Worm (Caenorhabditis elegans) whole organism, L3 larva: Measurements from ENCODE around the gene nhr-205.
A peak's percentile ranks its signal among the peaks of the same experiment; 100 is the strongest.

ENCODE experiments used
- R02D3.7 ChIP-seq: fragments of 150-350 bp; optimal IDR thresholded peaks from 2 replicates; lab custom pipeline; 2014; ENCODE audit warnings: missing biosample characterization, missing genetic modification characterization
- ZK546.5 ChIP-seq: sonication (generic microtip); optimal IDR thresholded peaks from 2 replicates; lab custom pipeline; 2017; ENCODE audit warnings: missing biosample characterization, missing genetic modification characterization
- ama-1 ChIP-seq: fragments of 150-350 bp; optimal IDR thresholded peaks from 2 replicates; lab custom pipeline; 2018
- ceh-16 ChIP-seq: sonication (generic microtip); optimal IDR thresholded peaks from 2 replicates; lab custom pipeline; 2017; ENCODE audit warnings: missing biosample characterization, missing genetic modification characterization
- ceh-28 ChIP-seq: fragments of 150-350 bp; optimal IDR thresholded peaks from 2 replicates; lab custom pipeline; 2014; ENCODE audit warnings: missing biosample characterization, missing genetic modification reagents, missing genetic modification characterization
- ceh-82 ChIP-seq: fragments of 150-350 bp; optimal IDR thresholded peaks from 2 replicates; lab custom pipeline; 2014; ENCODE audit warnings: missing biosample characterization, missing genetic modification characterization
- ceh-9 ChIP-seq: sonication (generic microtip); optimal IDR thresholded peaks from 2 replicates; lab custom pipeline; 2018; ENCODE audit warnings: missing biosample characterization, missing genetic modification characterization
- egl-27 ChIP-seq: sonication (generic microtip); optimal IDR thresholded peaks from 4 replicates; lab custom pipeline; 2017; ENCODE audit warnings: missing biosample characterization, missing genetic modification reagents, missing genetic modification characterization
- egl-5 ChIP-seq: fragments of 150-350 bp; optimal IDR thresholded peaks from 2 replicates; lab custom pipeline; 2017; ENCODE audit warnings: missing biosample characterization, missing genetic modification reagents, missing genetic modification characterization, inconsistent platforms
- elt-1 ChIP-seq: fragments of 150-350 bp; optimal IDR thresholded peaks from 2 replicates; lab custom pipeline; 2014; ENCODE audit warnings: missing biosample characterization, missing genetic modification characterization
- elt-2 ChIP-seq: sonication (generic microtip); optimal IDR thresholded peaks from 2 replicates; lab custom pipeline; 2016; ENCODE audit warnings: missing genetic modification reagents, mild to moderate bottlenecking, missing genetic modification characterization, missing compliant biosample characterization
- elt-3 ChIP-seq, 3 experiments: fragments of 150-350 bp in 1 of 3; sonication (generic microtip) in 2 of 3; optimal IDR thresholded peaks; 2 replicates in 2 of 3; 4 replicates in 1 of 3; lab custom pipeline; 2014 to 2017; ENCODE audit warnings: missing biosample characterization in 3 of 3, missing genetic modification characterization in 3 of 3
- fkh-10 ChIP-seq: sonication (generic microtip); optimal IDR thresholded peaks from 2 replicates; lab custom pipeline; 2017; ENCODE audit warnings: missing biosample characterization, missing genetic modification reagents, missing genetic modification characterization
- fkh-2 ChIP-seq: fragments of 150-350 bp; optimal IDR thresholded peaks from 2 replicates; lab custom pipeline; 2014; ENCODE audit warnings: missing biosample characterization, missing genetic modification reagents, missing genetic modification characterization
- hmg-11 ChIP-seq: sonication (generic microtip); optimal IDR thresholded peaks from 2 replicates; lab custom pipeline; 2016; ENCODE audit warnings: missing genetic modification characterization, missing compliant biosample characterization
- jun-1 ChIP-seq: fragments of 150-350 bp; optimal IDR thresholded peaks from 2 replicates; lab custom pipeline; 2014; ENCODE audit warnings: missing biosample characterization, missing genetic modification reagents, missing genetic modification characterization
- lin-15B ChIP-seq: fragments of 150-350 bp; optimal IDR thresholded peaks from 2 replicates; lab custom pipeline; 2014; ENCODE audit warnings: missing biosample characterization, missing genetic modification characterization
- lin-39 ChIP-seq: fragments of 150-350 bp; optimal IDR thresholded peaks from 2 replicates; lab custom pipeline; 2018; ENCODE audit warnings: missing biosample characterization, missing genetic modification reagents, missing genetic modification characterization
- lsy-12 ChIP-seq: sonication (generic microtip); optimal IDR thresholded peaks from 2 replicates; lab custom pipeline; 2016; ENCODE audit warnings: mild to moderate bottlenecking, missing genetic modification characterization, missing compliant biosample characterization
- mdl-1 ChIP-seq: fragments of 150-350 bp; optimal IDR thresholded peaks from 2 replicates; lab custom pipeline; 2014; ENCODE audit warnings: missing biosample characterization, missing genetic modification characterization
- nfya-1 ChIP-seq: sonication (generic microtip); optimal IDR thresholded peaks from 2 replicates; lab custom pipeline; 2017; ENCODE audit warnings: missing genetic modification characterization, mild to moderate bottlenecking, missing compliant biosample characterization, antibody characterized with exemption, moderate library complexity; ENCODE audit not compliant: insufficient read depth
- nhr-12 ChIP-seq: fragments of 150-350 bp; optimal IDR thresholded peaks from 2 replicates; lab custom pipeline; 2014; ENCODE audit warnings: missing biosample characterization, missing genetic modification characterization
- nhr-23 ChIP-seq: fragments of 150-350 bp; optimal IDR thresholded peaks from 2 replicates; lab custom pipeline; 2014; ENCODE audit warnings: missing biosample characterization, missing genetic modification reagents, missing genetic modification characterization
- nhr-237 ChIP-seq: fragments of 150-350 bp; optimal IDR thresholded peaks from 2 replicates; lab custom pipeline; 2014; ENCODE audit warnings: missing biosample characterization, missing genetic modification characterization
- nhr-25 ChIP-seq: sonication (generic microtip); optimal IDR thresholded peaks from 2 replicates; lab custom pipeline; 2017; ENCODE audit warnings: missing biosample characterization, missing genetic modification characterization
- nhr-28 ChIP-seq: fragments of 150-350 bp; optimal IDR thresholded peaks from 2 replicates; lab custom pipeline; 2014; ENCODE audit warnings: missing biosample characterization, missing genetic modification characterization
- nhr-43 ChIP-seq: sonication (generic microtip); optimal IDR thresholded peaks from 2 replicates; lab custom pipeline; 2016; ENCODE audit warnings: mild to moderate bottlenecking, missing genetic modification characterization, missing compliant biosample characterization; ENCODE audit not compliant: poor library complexity, severe bottlenecking
- nhr-77 ChIP-seq: fragments of 150-350 bp; optimal IDR thresholded peaks from 2 replicates; lab custom pipeline; 2014; ENCODE audit warnings: missing biosample characterization, missing genetic modification characterization
- pha-4 ChIP-seq: fragments of 150-350 bp; optimal IDR thresholded peaks from 2 replicates; lab custom pipeline; 2014; ENCODE audit warnings: missing biosample characterization, missing genetic modification reagents, missing genetic modification characterization
- sea-2 ChIP-seq: fragments of 150-350 bp; sonication (generic microtip); optimal IDR thresholded peaks from 4 replicates; lab custom pipeline; 2014; ENCODE audit warnings: missing biosample characterization, missing genetic modification reagents, missing genetic modification characterization
- skn-1 ChIP-seq: fragments of 150-350 bp; optimal IDR thresholded peaks from 2 replicates; lab custom pipeline; 2014; ENCODE audit warnings: missing biosample characterization, missing genetic modification characterization
- snpc-4 ChIP-seq: fragments of 150-350 bp; optimal IDR thresholded peaks from 2 replicates; lab custom pipeline; 2014; ENCODE audit warnings: missing biosample characterization, missing genetic modification characterization
- unc-39 ChIP-seq: sonication (generic microtip); optimal IDR thresholded peaks from 4 replicates; lab custom pipeline; 2017; ENCODE audit warnings: missing biosample characterization, missing genetic modification characterization
- unc-62 ChIP-seq: fragments of 150-350 bp; sonication (generic microtip); optimal IDR thresholded peaks from 4 replicates; lab custom pipeline; 2014; ENCODE audit warnings: missing biosample characterization, missing genetic modification reagents, missing genetic modification characterization
- ztf-11 ChIP-seq: fragments of 150-350 bp; optimal IDR thresholded peaks from 2 replicates; lab custom pipeline; 2014; ENCODE audit warnings: missing biosample characterization, missing genetic modification characterization
- ztf-4 ChIP-seq: fragments of 150-350 bp; optimal IDR thresholded peaks from 2 replicates; lab custom pipeline; 2014; ENCODE audit warnings: missing biosample characterization, missing genetic modification characterization

The nhr-205 gene

DNA sequence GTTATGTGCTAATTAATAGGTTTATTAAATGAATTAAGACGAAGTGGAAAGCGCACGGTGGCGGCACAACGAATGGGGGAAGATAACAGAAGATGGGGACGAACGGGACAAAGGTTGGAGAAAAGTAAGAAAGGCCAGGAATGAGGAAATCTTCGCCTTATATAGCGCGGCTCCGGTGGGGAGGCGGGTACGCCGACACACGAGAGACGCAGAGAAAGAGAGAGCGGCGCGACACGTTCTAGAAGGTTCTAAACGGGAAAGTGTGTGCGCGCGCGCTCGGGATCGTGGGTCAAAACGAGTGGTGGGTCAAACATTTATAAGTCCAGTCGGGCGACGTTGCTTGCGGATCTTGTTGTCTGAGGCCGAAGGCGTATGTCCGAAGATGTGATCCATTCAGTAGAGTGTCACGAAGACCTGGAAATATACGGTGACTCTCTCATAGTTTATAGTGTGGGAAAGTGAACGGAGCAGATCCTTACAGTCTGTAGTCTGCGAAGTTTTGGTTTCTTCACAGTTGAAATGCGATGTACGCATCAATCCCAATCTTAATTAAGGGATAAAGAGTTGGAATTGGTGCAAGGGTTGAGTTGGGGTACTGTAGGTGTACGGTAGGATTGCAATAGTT is 32.3 kb downstream of the nhr-205 start:
- TF ChIP-seq nfya-1: peak; percentile 3

DNA sequence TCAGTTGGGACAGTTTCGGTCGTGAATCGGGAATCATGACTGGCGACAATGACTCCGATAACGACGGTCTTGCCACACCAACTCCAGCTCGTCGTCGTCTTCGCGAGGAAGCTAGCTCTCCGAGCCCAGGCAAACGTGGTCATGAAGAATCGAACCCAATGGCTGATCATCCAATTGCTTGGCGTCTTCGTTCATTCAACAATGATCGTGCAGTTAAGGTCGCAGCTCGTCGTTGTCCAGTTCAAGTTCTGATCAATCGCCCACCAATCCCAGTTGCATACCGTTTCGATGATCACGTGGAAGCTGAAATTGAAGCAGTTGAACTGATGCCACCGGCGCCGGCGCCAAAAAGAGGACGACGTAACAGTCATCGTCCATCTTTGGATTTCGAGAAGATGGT is 34.4 kb downstream of the nhr-205 start:
- no peak for TF ChIP-seq ceh-16 (tag; lab: Kevin White, UChicago)
- no peak for TF ChIP-seq fkh-2
- TF ChIP-seq ama-1 (lab: Kevin White, UChicago): peak; percentile 71
- TF ChIP-seq snpc-4: no peak
- no peak for TF ChIP-seq nhr-12 (tag; lab: Kevin White, UChicago)

DNA sequence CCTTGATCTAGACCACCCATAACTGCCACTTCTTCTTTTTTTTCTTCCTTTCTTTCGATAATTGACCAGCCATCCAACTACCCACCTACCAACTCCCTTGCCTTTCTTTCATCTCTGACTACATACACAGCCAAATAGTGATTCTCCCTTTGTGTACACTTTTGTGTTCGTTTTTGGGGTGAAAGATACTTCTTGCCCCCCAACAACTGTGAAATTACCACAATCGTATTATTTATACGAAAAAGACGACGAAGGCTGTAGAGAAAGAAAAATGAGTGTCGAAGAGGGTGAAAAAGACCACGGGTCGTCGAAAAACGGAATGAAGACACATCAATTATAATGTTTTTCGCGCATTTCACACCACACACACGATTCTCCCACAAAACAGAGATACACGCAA is 35.1 kb downstream of the nhr-205 start:
- peak; percentile 17 for TF ChIP-seq nfya-1
- peak; percentile 21 for TF ChIP-seq pha-4
- no peak for TF ChIP-seq ztf-11 (tag; lab: Kevin White, UChicago)
- no peak for TF ChIP-seq sea-2 (GFP tag; lab: Kevin White, UChicago)
- TF ChIP-seq nhr-25 (tag; lab: Kevin White, UChicago): peak; percentile 55
- no peak for TF ChIP-seq nhr-43 (tag; lab: Kevin White, UChicago)
- no peak for TF ChIP-seq elt-1 (tag; lab: Kevin White, UChicago)
- no peak for TF ChIP-seq nhr-77 (tag; lab: Kevin White, UChicago)

ce11 chrV:10044735-10045134 is 36.8 kb downstream of the nhr-205 start:
- TF ChIP-seq pha-4: peak; percentile 69
- TF ChIP-seq ztf-11 (tag; lab: Kevin White, UChicago): no peak

- TF ChIP-seq unc-39 (tag; lab: Kevin White, UChicago): no peak
- peak; percentile 18 for TF ChIP-seq lsy-12 (tag; lab: Kevin White, UChicago)
- TF ChIP-seq elt-3 (tag; optimal IDR thresholded peaks at IDR 0.05; lab: Kevin White, UChicago): peak in 1 of 3 experiments; percentile 2
- peak; percentile 71 for TF ChIP-seq nhr-43 (tag; lab: Kevin White, UChicago)
- peak; percentile 16 for TF ChIP-seq mdl-1 (tag; lab: Kevin White, UChicago)
- TF ChIP-seq ama-1 (lab: Kevin White, UChicago): no peak
- peak; percentile 63 for TF ChIP-seq nfya-1
- TF ChIP-seq nhr-28: no peak
- no peak for TF ChIP-seq ZK546.5 (tag; lab: Kevin White, UChicago)
- peak; percentile 39 for TF ChIP-seq hmg-11 (tag; lab: Kevin White, UChicago)
- no peak for TF ChIP-seq fkh-10 (GFP tag; lab: Kevin White, UChicago)
- TF ChIP-seq jun-1 (tag; lab: Kevin White, UChicago): peak; percentile 65
- peak; percentile 84 for TF ChIP-seq nhr-23 (tag; lab: Kevin White, UChicago)
- no peak for TF ChIP-seq ceh-16 (tag; lab: Kevin White, UChicago)
- TF ChIP-seq ceh-28: peak; percentile 15
- TF ChIP-seq snpc-4: peak; percentile 26
- no peak for TF ChIP-seq fkh-2
- TF ChIP-seq R02D3.7 (tag; lab: Kevin White, UChicago): no peak
- TF ChIP-seq pha-4: peak; percentile 89
- TF ChIP-seq lin-39 (tag; lab: Kevin White, UChicago): peak; percentile 52
- peak; percentile 63 for TF ChIP-seq nhr-25 (tag; lab: Kevin White, UChicago)
Observed at ce11 chrV:10043234-10043796, 38.3 kb downstream of the nhr-205 start, which contains the start of gene T06E8.8. TSS of gene T06E8.8 (plus strand) at chrV:10043746.

DNA sequence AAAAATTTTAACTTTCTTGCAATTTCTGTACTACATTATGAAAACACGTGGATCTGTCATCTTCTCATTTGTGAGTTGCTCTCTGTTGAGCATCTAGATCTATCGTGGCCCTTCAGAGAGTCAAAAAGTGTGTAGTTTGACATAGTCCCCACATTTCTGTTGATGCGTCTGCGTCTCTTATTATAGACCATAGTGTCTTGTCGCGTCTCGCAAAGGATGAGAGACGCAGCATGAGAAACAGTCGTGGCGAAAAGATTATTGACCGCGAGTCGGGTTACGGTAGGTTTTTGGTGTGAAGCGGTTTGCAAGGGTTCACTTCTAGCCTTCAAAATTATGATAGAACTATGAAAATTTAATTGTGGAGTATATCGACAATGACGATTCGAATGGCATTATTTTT is 39.3 kb downstream of the nhr-205 start:
- TF ChIP-seq unc-39 (tag; lab: Kevin White, UChicago) (no peak), nhr-43 (tag; lab: Kevin White, UChicago) (no peak), fkh-10 (GFP tag; lab: Kevin White, UChicago) (no peak), ceh-82 (no peak), lin-15B (tag; lab: Kevin White, UChicago) (peak; percentile 45), ama-1 (lab: Kevin White, UChicago) (no peak), elt-3 (tag; optimal IDR thresholded peaks at IDR 0.05; lab: Kevin White, UChicago) (no peak), nhr-237 (tag; lab: Kevin White, UChicago) (no peak), jun-1 (tag; lab: Kevin White, UChicago) (no peak), lsy-12 (tag; lab: Kevin White, UChicago) (peak; percentile 1), fkh-2 (no peak), sea-2 (GFP tag; lab: Kevin White, UChicago) (no peak), R02D3.7 (tag; lab: Kevin White, UChicago) (peak; percentile 43), ztf-11 (tag; lab: Kevin White, UChicago) (no peak), elt-2 (tag; lab: Kevin White, UChicago) (peak; percentile 34), ztf-4 (tag; lab: Kevin White, UChicago) (no peak), nhr-25 (tag; lab: Kevin White, UChicago) (peak; percentile 65), snpc-4 (peak; percentile 34), nhr-12 (tag; lab: Kevin White, UChicago) (no peak), unc-62 (GFP tag; lab: Kevin White, UChicago) (peak; percentile 21), nfya-1 (peak; percentile 94), egl-27 (tag; lab: Kevin White, UChicago) (no peak), nhr-28 (no peak), ceh-28 (peak; percentile 68), nhr-77 (tag; lab: Kevin White, UChicago) (no peak), ceh-9 (no peak), ceh-16 (tag; lab: Kevin White, UChicago) (no peak), elt-1 (tag; lab: Kevin White, UChicago) (no peak), skn-1 (no peak), mdl-1 (tag; lab: Kevin White, UChicago) (no peak), egl-5 (tag; lab: Kevin White, UChicago) (peak; percentile 66)
